Worm (Caenorhabditis elegans) whole organism, young adult: ENCODE measurements around the gene str-250.

Experiments used
- B0336.3 ChIP-seq: fragments of 200-800 bp; sonication (Bioruptor generic); IDR thresholded peaks from 2 replicates; pipeline ENCODE4 v1.3.6; 2022; ENCODE audit warnings: missing genetic modification characterization, missing compliant biosample characterization
- D2030.7 ChIP-seq: fragments of 200-800 bp; sonication (Bioruptor generic); IDR thresholded peaks from 2 replicates; pipeline ENCODE4 v1.3.6; 2022; ENCODE audit warnings: missing genetic modification reagents, missing genetic modification characterization, missing compliant biosample characterization
- F10E7.11 ChIP-seq: sonication (generic microtip); optimal IDR thresholded peaks from 2 replicates; lab custom pipeline; 2017; ENCODE audit warnings: mild to moderate bottlenecking, missing genetic modification characterization, moderate library complexity, missing compliant biosample characterization
- F39B2.1 ChIP-seq: fragments of 200-800 bp; sonication (Bioruptor generic); IDR thresholded peaks from 2 replicates; pipeline ENCODE4 v1.3.6; 2022; ENCODE audit warnings: missing genetic modification reagents, missing genetic modification characterization, missing compliant biosample characterization
- F49E8.2 ChIP-seq: sonication (generic microtip); optimal IDR thresholded peaks from 3 replicates; lab custom pipeline; 2017; ENCODE audit warnings: missing genetic modification characterization, mild to moderate bottlenecking, missing compliant biosample characterization, antibody characterized with exemption, moderate library complexity; ENCODE audit not compliant: insufficient read depth
- F55B11.4 ChIP-seq: sonication (generic microtip); optimal IDR thresholded peaks from 2 replicates; lab custom pipeline; 2016; ENCODE audit warnings: missing compliant biosample characterization, missing genetic modification characterization, borderline replicate concordance; ENCODE audit not compliant: insufficient read depth
- F57C9.4 ChIP-seq: sonication (generic microtip); optimal IDR thresholded peaks from 2 replicates; lab custom pipeline; 2017; ENCODE audit warnings: mild to moderate bottlenecking, missing genetic modification characterization, missing compliant biosample characterization
- T26A5.8 ChIP-seq: sonication (generic microtip); optimal IDR thresholded peaks from 2 replicates; lab custom pipeline; 2016; ENCODE audit warnings: missing genetic modification characterization, missing compliant biosample characterization
- Y53F4B.3 ChIP-seq: fragments of 200-800 bp; sonication (Bioruptor generic); IDR thresholded peaks from 2 replicates; pipeline ENCODE4 v1.3.6; 2022; ENCODE audit warnings: missing genetic modification reagents, missing genetic modification characterization, missing compliant biosample characterization
- Y95B8A.8 ChIP-seq: fragments of 200-800 bp; sonication (Bioruptor generic); IDR thresholded peaks from 2 replicates; pipeline ENCODE4 v1.3.6; 2022; ENCODE audit warnings: missing genetic modification reagents, missing genetic modification characterization, missing compliant biosample characterization
- cebp-1 ChIP-seq, 2 experiments: fragments of 200-800 bp in 1 of 2; sonication (Bioruptor generic) in 1 of 2; sonication (generic microtip) in 1 of 2; IDR thresholded peaks in 1 of 2; optimal IDR thresholded peaks in 1 of 2; 2 replicates each; pipeline versions ENCODE4 v1.3.6 to Lab custom; 2017 to 2022; ENCODE audit warnings: missing compliant biosample characterization in 2 of 2, missing genetic modification characterization in 2 of 2, mild to moderate bottlenecking in 1 of 2, missing genetic modification reagents in 1 of 2, moderate library complexity in 1 of 2
- ceh-27 ChIP-seq: fragments of 200-800 bp; sonication (Bioruptor generic); optimal IDR thresholded peaks from 2 replicates; lab custom pipeline; 2018; ENCODE audit warnings: mild to moderate bottlenecking, missing genetic modification characterization, moderate library complexity, missing compliant biosample characterization
- die-1 ChIP-seq: sonication (generic microtip); optimal IDR thresholded peaks from 2 replicates; lab custom pipeline; 2016; ENCODE audit warnings: missing genotype, mild to moderate bottlenecking, missing genetic modification characterization, missing compliant biosample characterization
- dpff-1 ChIP-seq: sonication (generic microtip); optimal IDR thresholded peaks from 2 replicates; lab custom pipeline; 2017; ENCODE audit warnings: mild to moderate bottlenecking, missing genetic modification characterization, missing compliant biosample characterization
- egrh-3 ChIP-seq: fragments of 200-800 bp; sonication (Bioruptor generic); IDR thresholded peaks from 2 replicates; pipeline ENCODE4 v1.3.6; 2022; ENCODE audit warnings: missing genetic modification reagents, missing genetic modification characterization, missing compliant biosample characterization
- ets-4 ChIP-seq: fragments of 200-800 bp; sonication (Bioruptor generic); optimal IDR thresholded peaks from 2 replicates; lab custom pipeline; 2018; ENCODE audit warnings: mild to moderate bottlenecking, missing genetic modification characterization, missing compliant biosample characterization
- him-1 ChIP-seq: sonication (generic microtip); optimal IDR thresholded peaks from 2 replicates; lab custom pipeline; 2016; ENCODE audit warnings: missing genotype, missing genetic modification reagents, missing genetic modification characterization, missing compliant biosample characterization
- hmg-20 ChIP-seq: fragments of 200-800 bp; sonication (Bioruptor generic); IDR thresholded peaks from 2 replicates; pipeline ENCODE4 v1.3.6; 2022; ENCODE audit warnings: missing genetic modification reagents, missing genetic modification characterization, missing compliant biosample characterization
- let-526 ChIP-seq: fragments of 200-800 bp; sonication (Bioruptor generic); IDR thresholded peaks from 2 replicates; pipeline ENCODE4 v1.3.6; 2022; ENCODE audit warnings: missing genetic modification reagents, missing genetic modification characterization, missing compliant biosample characterization
- lsy-27 ChIP-seq: sonication (generic microtip); optimal IDR thresholded peaks from 2 replicates; lab custom pipeline; 2017; ENCODE audit warnings: missing genetic modification characterization, mild to moderate bottlenecking, missing compliant biosample characterization, antibody characterized with exemption, missing genotype, borderline replicate concordance; ENCODE audit not compliant: insufficient read depth
- madf-10 ChIP-seq: sonication (generic microtip); optimal IDR thresholded peaks from 2 replicates; lab custom pipeline; 2016; ENCODE audit warnings: mild to moderate bottlenecking, missing genetic modification characterization, missing compliant biosample characterization
- madf-6 ChIP-seq: fragments of 200-800 bp; sonication (Bioruptor generic); IDR thresholded peaks from 2 replicates; pipeline ENCODE4 v1.3.6; 2022; ENCODE audit warnings: missing genetic modification reagents, missing genetic modification characterization, missing compliant biosample characterization
- mcd-1 ChIP-seq: fragments of 200-800 bp; sonication (Bioruptor generic); IDR thresholded peaks from 2 replicates; pipeline ENCODE4 v1.3.6; 2022; ENCODE audit warnings: missing genetic modification reagents, missing genetic modification characterization, missing compliant biosample characterization
- mel-28 ChIP-seq: sonication (generic microtip); optimal IDR thresholded peaks from 2 replicates; lab custom pipeline; 2016; ENCODE audit warnings: borderline replicate concordance, mild to moderate bottlenecking, missing genetic modification characterization, missing compliant biosample characterization
- mes-4 ChIP-seq: sonication (generic microtip); optimal IDR thresholded peaks from 2 replicates; lab custom pipeline; 2016; ENCODE audit warnings: missing genotype, missing genetic modification characterization, missing compliant biosample characterization
- nfyb-1 ChIP-seq: fragments of 200-800 bp; sonication (Bioruptor generic); IDR thresholded peaks from 2 replicates; pipeline ENCODE4 v1.3.6; 2022; ENCODE audit warnings: missing genetic modification reagents, missing genetic modification characterization, missing compliant biosample characterization
- nhr-179 ChIP-seq: sonication (generic microtip); optimal IDR thresholded peaks from 2 replicates; lab custom pipeline; 2016; ENCODE audit warnings: mild to moderate bottlenecking, missing genetic modification characterization, missing compliant biosample characterization
- nhr-27 ChIP-seq: fragments of 200-800 bp; sonication (Bioruptor generic); optimal IDR thresholded peaks from 2 replicates; lab custom pipeline; 2018; ENCODE audit warnings: mild to moderate bottlenecking, missing genetic modification characterization, moderate library complexity, missing compliant biosample characterization
- pbrm-1 ChIP-seq: fragments of 200-800 bp; sonication (Bioruptor generic); IDR thresholded peaks from 2 replicates; pipeline ENCODE4 v1.3.6; 2022; ENCODE audit warnings: missing genetic modification reagents, missing genetic modification characterization, missing compliant biosample characterization
- pha-4 ChIP-seq: fragments of 150-350 bp; sonication (generic microtip); optimal IDR thresholded peaks from 2 replicates; lab custom pipeline; 2014; ENCODE audit warnings: missing biosample characterization, missing genetic modification reagents, missing genetic modification characterization
- sea-2 ChIP-seq: fragments of 200-800 bp; sonication (Bioruptor generic); IDR thresholded peaks from 2 replicates; pipeline ENCODE4 v1.3.6; 2022; ENCODE audit warnings: missing genetic modification characterization, missing compliant biosample characterization
- sptf-2 ChIP-seq: fragments of 200-800 bp; sonication (Bioruptor generic); optimal IDR thresholded peaks from 2 replicates; lab custom pipeline; 2018; ENCODE audit warnings: mild to moderate bottlenecking, missing genetic modification characterization, missing compliant biosample characterization
- unc-62 ChIP-seq: fragments of 150-350 bp; optimal IDR thresholded peaks from 2 replicates; lab custom pipeline; 2014; ENCODE audit warnings: missing biosample characterization, missing genetic modification reagents, missing genetic modification characterization
- zim-3 ChIP-seq: sonication (generic microtip); optimal IDR thresholded peaks from 2 replicates; lab custom pipeline; 2017; ENCODE audit warnings: mild to moderate bottlenecking, missing genetic modification characterization, moderate library complexity, missing compliant biosample characterization
- ztf-25 ChIP-seq: fragments of 200-800 bp; sonication (Bioruptor generic); IDR thresholded peaks from 2 replicates; pipeline ENCODE4 v1.3.6; 2022; ENCODE audit warnings: missing genetic modification reagents, missing genetic modification characterization, missing compliant biosample characterization
- ztf-26 ChIP-seq: sonication (generic microtip); optimal IDR thresholded peaks from 2 replicates; lab custom pipeline; 2017; ENCODE audit warnings: missing genetic modification characterization, missing compliant biosample characterization
- ztf-6 ChIP-seq: fragments of 200-800 bp; sonication (Bioruptor generic); IDR thresholded peaks from 2 replicates; pipeline ENCODE4 v1.3.6; 2022; ENCODE audit warnings: missing genetic modification reagents, missing genetic modification characterization, missing compliant biosample characterization

Gene str-250

DNA sequence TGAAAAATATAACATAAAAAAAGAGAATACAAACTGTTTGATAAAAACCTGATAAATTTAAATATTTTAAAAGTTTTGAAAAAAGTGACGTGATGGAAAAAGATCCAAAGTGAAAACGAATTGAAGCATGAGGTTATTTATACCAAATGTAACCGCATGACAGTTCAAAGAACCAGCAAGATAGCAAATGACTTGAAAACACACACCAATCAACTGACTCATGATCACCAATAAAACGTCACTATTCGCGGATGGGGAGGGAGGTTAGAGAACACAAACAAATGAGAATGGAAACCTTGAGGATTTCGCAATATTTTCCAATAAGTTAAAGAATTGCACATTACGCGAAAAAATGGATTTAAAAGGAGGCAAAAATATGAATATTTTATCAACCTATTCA lies 9.0 kb upstream of the str-250 start, which contains the start of gene C06B3.7 (continued):
- no peak for TF ChIP-seq lsy-27
- TF ChIP-seq madf-10 (tag; lab: Kevin White, UChicago), result peak; percentile 72
- no peak for TF ChIP-seq ztf-26 (tag; lab: Kevin White, UChicago)
- no peak for TF ChIP-seq sea-2 (GFP tag; lab: Robert Waterston, UW)
- no peak for TF ChIP-seq F55B11.4
- no peak for TF ChIP-seq mel-28 (tag; lab: Kevin White, UChicago)
- TF ChIP-seq zim-3 (tag; lab: Kevin White, UChicago), result no peak
- TF ChIP-seq ztf-6 (GFP tag; lab: Robert Waterston, UW), result no peak
- peak; percentile 62 for TF ChIP-seq unc-62 (GFP tag; lab: Kevin White, UChicago)
- TF ChIP-seq F39B2.1 (GFP tag; lab: Robert Waterston, UW), result no peak
- TF ChIP-seq F49E8.2, result no peak
- peak; percentile 81 for TF ChIP-seq let-526 (GFP tag; lab: Robert Waterston, UW)
- TF ChIP-seq hmg-20 (GFP tag; lab: Robert Waterston, UW), result no peak
- 0 out of 2 replicates have a peak, but pooled peaks have one; percentile 27 for TF ChIP-seq mcd-1 (GFP tag; lab: Robert Waterston, UW)
- TF ChIP-seq pha-4, result peak; percentile 91
- TF ChIP-seq F57C9.4 (tag; lab: Kevin White, UChicago), result no peak
- no peak for TF ChIP-seq nhr-179 (tag; lab: Kevin White, UChicago)
- TF ChIP-seq nfyb-1 (GFP tag; lab: Robert Waterston, UW), result peak; percentile 46; the same call in 1 of the 2 replicates
- no peak for TF ChIP-seq F10E7.11 (tag; lab: Kevin White, UChicago)
- no peak for TF ChIP-seq him-1
- no peak for TF ChIP-seq D2030.7 (GFP tag; lab: Robert Waterston, UW)
- no peak for TF ChIP-seq nhr-27 (tag; lab: Kevin White, UChicago)
- TF ChIP-seq ceh-27 (GFP tag; lab: Kevin White, UChicago), result peak; percentile 4

DNA sequence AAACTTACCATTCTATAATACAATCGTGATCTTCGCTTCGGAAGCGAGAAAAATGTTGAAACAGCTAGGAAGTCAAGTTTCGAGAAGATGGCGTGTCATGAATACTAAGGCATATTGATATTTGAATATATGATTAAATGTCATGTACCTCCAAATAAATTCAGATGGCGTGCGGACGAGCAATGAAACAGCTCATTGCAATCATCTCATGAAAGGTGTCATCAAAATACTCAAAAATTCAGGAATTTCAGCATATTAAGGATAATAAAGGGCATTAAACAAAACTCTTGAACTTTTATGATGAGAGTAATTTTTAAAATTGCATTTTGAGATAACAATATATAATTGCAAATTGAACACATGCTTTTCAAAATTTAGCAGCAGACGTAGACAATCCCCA lies 3.1 kb upstream of the str-250 start, which contains the start of gene gcy-32:
Gene gcy-32 (minus strand): TSS at position 101 of the 400 bp plus-strand sequence.
- TF ChIP-seq egrh-3 (GFP tag; lab: Robert Waterston, UW) (no peak), sptf-2 (GFP tag; lab: Kevin White, UChicago) (no peak), pbrm-1 (GFP tag; lab: Robert Waterston, UW) (no peak), cebp-1 (GFP tag; IDR thresholded peaks at IDR 0.05; lab: Robert Waterston, UW) (no peak), cebp-1 (tag; optimal IDR thresholded peaks at IDR 0.05; lab: Kevin White, UChicago) (no peak), Y53F4B.3 (no peak), madf-6 (no peak), ets-4 (GFP tag; lab: Kevin White, UChicago) (no peak), dpff-1 (tag; lab: Kevin White, UChicago) (no peak), nhr-27 (tag; lab: Kevin White, UChicago) (no peak), die-1 (tag; lab: Kevin White, UChicago) (no peak), T26A5.8 (tag; lab: Kevin White, UChicago) (no peak), F10E7.11 (tag; lab: Kevin White, UChicago) (no peak), mes-4 (tag; lab: Kevin White, UChicago) (no peak), Y95B8A.8 (GFP tag; lab: Robert Waterston, UW) (no peak), B0336.3 (GFP tag; lab: Robert Waterston, UW) (no peak), ztf-25 (GFP tag; lab: Robert Waterston, UW) (no peak)
